Worm (Caenorhabditis elegans): ENCODE measurements around the gene T04C9.2.

T04C9.2 gene

ce11 chrIII:5981407-5981806, 10.3 kb upstream of the T04C9.2 start:
- TF ChIP-seq B0310.2 (tag; optimal IDR thresholded peaks at IDR 0.05) (no peak), sea-1 (GFP tag; conservative IDR thresholded peaks at IDR 0.05) (no peak)

ce11 chrIII:5982026-5982425, 9.7 kb upstream of the T04C9.2 start, which contains the start of gene frm-2:
frm-2 (minus strand) TSS chrIII:5982126.
- TF ChIP-seq tra-4 (tag; optimal IDR thresholded peaks at IDR 0.05) (no peak), flt-1 (GFP tag; IDR thresholded peaks at IDR 0.05) (no peak), ama-1 (optimal IDR thresholded peaks at IDR 0.05) (no peak), hmg-4 (GFP tag; optimal IDR thresholded peaks at IDR 0.05) (no peak), tbx-37 (GFP tag; conservative IDR thresholded peaks at IDR 0.05) (no peak), tbx-11 (GFP tag; IDR thresholded peaks at IDR 0.05) (no peak), hmbx-1 (tag; optimal IDR thresholded peaks at IDR 0.05) (no peak), ets-7 (tag; optimal IDR thresholded peaks at IDR 0.05) (no peak), aly-1 (tag; optimal IDR thresholded peaks at IDR 0.05) (no peak)

- TF ChIP-seq F13C5.2 (tag; optimal IDR thresholded peaks at IDR 0.05) (no peak), B0310.2 (tag; optimal IDR thresholded peaks at IDR 0.05) (no peak), sea-1 (GFP tag; conservative IDR thresholded peaks at IDR 0.05) (no peak), hmbx-1 (tag; optimal IDR thresholded peaks at IDR 0.05) (no peak), tra-4 (tag; optimal IDR thresholded peaks at IDR 0.05) (no peak), pes-1 (GFP tag; IDR thresholded peaks at IDR 0.05) (no peak), aly-1 (tag; optimal IDR thresholded peaks at IDR 0.05) (no peak), flt-1 (GFP tag; IDR thresholded peaks at IDR 0.05) (no peak)
Observed at ce11 chrIII:5982753-5983390, 8.8 kb upstream of the T04C9.2 start.

ce11 chrIII:5985340-5985739, 6.3 kb upstream of the T04C9.2 start, which contains the start of gene T04C9.3:
T04C9.3 (plus strand) TSS chrIII:5985640.
- no peak for TF ChIP-seq ceh-36 (tag; optimal IDR thresholded peaks at IDR 0.05)
- TF ChIP-seq F13C5.2 (tag; optimal IDR thresholded peaks at IDR 0.05) = no peak
- no peak for TF ChIP-seq tbx-11 (GFP tag; IDR thresholded peaks at IDR 0.05)
- TF ChIP-seq tra-4 (tag; optimal IDR thresholded peaks at IDR 0.05) = no peak
- no peak for TF ChIP-seq scrt-1 (GFP tag; IDR thresholded peaks at IDR 0.05)
- TF ChIP-seq ceh-13 (GFP tag; optimal IDR thresholded peaks at IDR 0.05) = no peak
- TF ChIP-seq hnd-1 (tag; optimal IDR thresholded peaks at IDR 0.05) = no peak
- no peak for TF ChIP-seq pes-1 (GFP tag; IDR thresholded peaks at IDR 0.05)
- no peak for TF ChIP-seq ets-7 (tag; optimal IDR thresholded peaks at IDR 0.05)
- TF ChIP-seq aly-1 (tag; optimal IDR thresholded peaks at IDR 0.05) = no peak
- TF ChIP-seq hmg-4 (GFP tag; optimal IDR thresholded peaks at IDR 0.05) = no peak
- no peak for TF ChIP-seq sea-1 (GFP tag; conservative IDR thresholded peaks at IDR 0.05)
- no peak for TF ChIP-seq B0310.2 (tag; optimal IDR thresholded peaks at IDR 0.05)
- no peak for TF ChIP-seq flt-1 (GFP tag; IDR thresholded peaks at IDR 0.05)
- TF ChIP-seq tbx-37 (GFP tag; conservative IDR thresholded peaks at IDR 0.05) = no peak
- no peak for TF ChIP-seq ama-1 (optimal IDR thresholded peaks at IDR 0.05)
- TF ChIP-seq hmbx-1 (tag; optimal IDR thresholded peaks at IDR 0.05) = no peak

- no peak for TF ChIP-seq hmg-4 (GFP tag; optimal IDR thresholded peaks at IDR 0.05)
- no peak for TF ChIP-seq ets-7 (tag; optimal IDR thresholded peaks at IDR 0.05)
- no peak for TF ChIP-seq ceh-36 (tag; optimal IDR thresholded peaks at IDR 0.05)
- TF ChIP-seq hnd-1 (tag; optimal IDR thresholded peaks at IDR 0.05) = no peak
- TF ChIP-seq ama-1 (optimal IDR thresholded peaks at IDR 0.05) = no peak
- no peak for TF ChIP-seq sea-1 (GFP tag; conservative IDR thresholded peaks at IDR 0.05)
- TF ChIP-seq aly-1 (tag; optimal IDR thresholded peaks at IDR 0.05) = no peak
- no peak for TF ChIP-seq tbx-37 (GFP tag; conservative IDR thresholded peaks at IDR 0.05)
- TF ChIP-seq hmbx-1 (tag; optimal IDR thresholded peaks at IDR 0.05) = no peak
- no peak for TF ChIP-seq B0310.2 (tag; optimal IDR thresholded peaks at IDR 0.05)
- no peak for TF ChIP-seq flt-1 (GFP tag; IDR thresholded peaks at IDR 0.05)
- no peak for TF ChIP-seq scrt-1 (GFP tag; IDR thresholded peaks at IDR 0.05)
Observed at ce11 chrIII:5988010-5988409, 3.7 kb upstream of the T04C9.2 start.

- TF ChIP-seq tbx-37 (GFP tag; conservative IDR thresholded peaks at IDR 0.05) (no peak), tra-4 (tag; optimal IDR thresholded peaks at IDR 0.05) (no peak), pes-1 (GFP tag; IDR thresholded peaks at IDR 0.05) (no peak), hmg-4 (GFP tag; optimal IDR thresholded peaks at IDR 0.05) (no peak), tbx-11 (GFP tag; IDR thresholded peaks at IDR 0.05) (no peak), ceh-36 (tag; optimal IDR thresholded peaks at IDR 0.05) (no peak), hnd-1 (tag; optimal IDR thresholded peaks at IDR 0.05) (no peak), F13C5.2 (tag; optimal IDR thresholded peaks at IDR 0.05) (no peak), scrt-1 (GFP tag; IDR thresholded peaks at IDR 0.05) (no peak), hmbx-1 (tag; optimal IDR thresholded peaks at IDR 0.05) (no peak)
Observed at ce11 chrIII:5988461-5988860, 3.2 kb upstream of the T04C9.2 start.

ce11 chrIII:5988991-5989726, 2.5 kb upstream of the T04C9.2 start:
- TF ChIP-seq sea-1 (GFP tag; conservative IDR thresholded peaks at IDR 0.05) = no peak
- TF ChIP-seq F13C5.2 (tag; optimal IDR thresholded peaks at IDR 0.05) = no peak
- no peak for TF ChIP-seq tbx-11 (GFP tag; IDR thresholded peaks at IDR 0.05)
- TF ChIP-seq hmg-4 (GFP tag; optimal IDR thresholded peaks at IDR 0.05) = no peak
- no peak for TF ChIP-seq hnd-1 (tag; optimal IDR thresholded peaks at IDR 0.05)
- TF ChIP-seq ama-1 (optimal IDR thresholded peaks at IDR 0.05) = no peak
- no peak for TF ChIP-seq tra-4 (tag; optimal IDR thresholded peaks at IDR 0.05)
- TF ChIP-seq flt-1 (GFP tag; IDR thresholded peaks at IDR 0.05) = no peak
- no peak for TF ChIP-seq scrt-1 (GFP tag; IDR thresholded peaks at IDR 0.05)

ce11 chrIII:5990090-5990489, 1.6 kb upstream of the T04C9.2 start:
- TF ChIP-seq scrt-1 (GFP tag; IDR thresholded peaks at IDR 0.05) = no peak
- no peak for TF ChIP-seq flt-1 (GFP tag; IDR thresholded peaks at IDR 0.05)
- TF ChIP-seq F13C5.2 (tag; optimal IDR thresholded peaks at IDR 0.05) = no peak
- no peak for TF ChIP-seq ama-1 (optimal IDR thresholded peaks at IDR 0.05)
